Worm (Caenorhabditis elegans): ENCODE results near the gene Y44A6C.1.

The Y44A6C.1 gene

ce11 chrV:20731787-20732186, 18.1 kb downstream of the Y44A6C.1 start, which contains the start of gene srxa-1:
TSS of gene srxa-1 (plus strand) at chrV:20732087.
- no peak for TF ChIP-seq nhr-25 (tag; optimal IDR thresholded peaks at IDR 0.05)
- no peak for TF ChIP-seq egl-5 (tag; optimal IDR thresholded peaks at IDR 0.05)
- no peak for TF ChIP-seq fos-1 (tag; optimal IDR thresholded peaks at IDR 0.05)
- no peak for TF ChIP-seq unc-39 (tag; optimal IDR thresholded peaks at IDR 0.05)
- TF ChIP-seq ztf-11 (tag; optimal IDR thresholded peaks at IDR 0.05) = no peak
- no peak for TF ChIP-seq ZK546.5 (tag; optimal IDR thresholded peaks at IDR 0.05)
- no peak for TF ChIP-seq nhr-28 (tag; optimal IDR thresholded peaks at IDR 0.05)
- TF ChIP-seq elt-2 (tag; optimal IDR thresholded peaks at IDR 0.05) = no peak
- TF ChIP-seq nhr-237 (tag; optimal IDR thresholded peaks at IDR 0.05) = no peak
- no peak for TF ChIP-seq mdl-1 (tag; optimal IDR thresholded peaks at IDR 0.05)

- no peak for TF ChIP-seq ama-1 (optimal IDR thresholded peaks at IDR 0.05)
- no peak for TF ChIP-seq unc-62 (GFP tag; optimal IDR thresholded peaks at IDR 0.05)
- TF ChIP-seq daf-12 (tag; optimal IDR thresholded peaks at IDR 0.05) = no peak
- TF ChIP-seq nhr-12 (tag; optimal IDR thresholded peaks at IDR 0.05) = no peak
- no peak for TF ChIP-seq elt-3 (tag; optimal IDR thresholded peaks at IDR 0.05)
- no peak for TF ChIP-seq mdl-1 (tag; optimal IDR thresholded peaks at IDR 0.05)
These were observed 20.9 kb downstream of the Y44A6C.1 start, which contains the start of gene srxa-6 for ce11 chrV:20734658-20735057. TSS of gene srxa-6 (plus strand) at chrV:20734958.

- TF ChIP-seq ama-1 (optimal IDR thresholded peaks at IDR 0.05) (no peak), nhr-11 (tag; optimal IDR thresholded peaks at IDR 0.05) (no peak), nfya-1 (tag; optimal IDR thresholded peaks at IDR 0.05; ENCODE audit: insufficient read depth) (peak; percentile 4), R02D3.7 (tag; optimal IDR thresholded peaks at IDR 0.05) (no peak), nhr-237 (tag; optimal IDR thresholded peaks at IDR 0.05) (no peak), unc-62 (GFP tag; optimal IDR thresholded peaks at IDR 0.05) (no peak), ztf-11 (tag; optimal IDR thresholded peaks at IDR 0.05) (no peak), lsy-12 (tag; optimal IDR thresholded peaks at IDR 0.05) (no peak)
These were observed 25.7 kb downstream of the Y44A6C.1 start for ce11 chrV:20739387-20739786.

- TF ChIP-seq mml-1 (tag; optimal IDR thresholded peaks at IDR 0.05) (no peak), nfya-1 (tag; optimal IDR thresholded peaks at IDR 0.05; ENCODE audit: insufficient read depth) (peak; percentile 25), pha-4 (tag; optimal IDR thresholded peaks at IDR 0.05) (peak; percentile 59), nhr-67 (tag; optimal IDR thresholded peaks at IDR 0.05) (no peak), nhr-11 (tag; optimal IDR thresholded peaks at IDR 0.05) (no peak), unc-39 (tag; optimal IDR thresholded peaks at IDR 0.05) (no peak), mdl-1 (tag; optimal IDR thresholded peaks at IDR 0.05) (no peak), hmg-11 (tag; optimal IDR thresholded peaks at IDR 0.05) (peak; percentile 39), lin-15B (tag; optimal IDR thresholded peaks at IDR 0.05) (peak; percentile 19), tbx-2 (tag; optimal IDR thresholded peaks at IDR 0.05) (no peak), aly-2 (tag; optimal IDR thresholded peaks at IDR 0.05) (no peak), lsy-12 (tag; optimal IDR thresholded peaks at IDR 0.05) (no peak), fkh-2 (tag; optimal IDR thresholded peaks at IDR 0.05) (no peak), zag-1 (tag; optimal IDR thresholded peaks at IDR 0.05) (no peak), nhr-23 (tag; optimal IDR thresholded peaks at IDR 0.05) (no peak), snpc-4 (tag; optimal IDR thresholded peaks at IDR 0.05) (no peak), ztf-4 (tag; optimal IDR thresholded peaks at IDR 0.05) (no peak), nhr-25 (tag; optimal IDR thresholded peaks at IDR 0.05) (no peak), ceh-9 (tag; optimal IDR thresholded peaks at IDR 0.05) (no peak), pqm-1 (tag; optimal IDR thresholded peaks at IDR 0.05) (no peak), elt-1 (tag; optimal IDR thresholded peaks at IDR 0.05) (no peak), nhr-12 (tag; optimal IDR thresholded peaks at IDR 0.05) (no peak), nhr-237 (tag; optimal IDR thresholded peaks at IDR 0.05) (no peak), elt-3 (tag; optimal IDR thresholded peaks at IDR 0.05) (no peak), daf-12 (tag; optimal IDR thresholded peaks at IDR 0.05) (no peak), ama-1 (optimal IDR thresholded peaks at IDR 0.05) (peak; percentile 13), eor-1 (tag; optimal IDR thresholded peaks at IDR 0.05) (no peak)
These were observed 30.6 kb downstream of the Y44A6C.1 start, which contains the start of gene dnj-25 for ce11 chrV:20744290-20744837. TSS of gene dnj-25 (minus strand) at chrV:20744346.

DNA sequence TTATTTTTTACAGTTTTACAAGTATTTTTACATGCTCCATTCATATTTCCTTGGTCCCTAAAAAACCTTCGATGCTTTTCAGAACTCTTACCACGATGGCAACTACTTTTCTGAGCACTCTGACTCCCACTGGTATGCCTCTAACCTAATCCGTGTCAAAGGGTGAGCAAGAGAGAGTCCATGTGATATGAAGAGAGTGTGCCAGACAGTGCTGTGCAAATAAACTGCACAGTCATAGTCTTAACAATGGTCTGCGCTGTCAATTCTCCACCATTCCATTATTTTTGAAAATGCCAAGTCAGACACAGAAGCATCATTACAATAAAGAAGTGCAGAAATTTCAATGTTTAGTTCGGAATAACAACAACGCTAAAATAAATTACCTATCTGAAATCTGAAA, 31.6 kb downstream of the Y44A6C.1 start:
- TF ChIP-seq mml-1 (tag; optimal IDR thresholded peaks at IDR 0.05) = no peak
- no peak for TF ChIP-seq sea-2 (GFP tag; optimal IDR thresholded peaks at IDR 0.05)
- no peak for TF ChIP-seq jun-1 (tag; optimal IDR thresholded peaks at IDR 0.05)
- TF ChIP-seq fkh-2 (tag; optimal IDR thresholded peaks at IDR 0.05) = no peak
- no peak for TF ChIP-seq nhr-77 (tag; optimal IDR thresholded peaks at IDR 0.05)
- no peak for TF ChIP-seq nhr-237 (tag; optimal IDR thresholded peaks at IDR 0.05)
- no peak for TF ChIP-seq nhr-28 (tag; optimal IDR thresholded peaks at IDR 0.05)
- TF ChIP-seq pha-4 (tag; optimal IDR thresholded peaks at IDR 0.05) = no peak
- no peak for TF ChIP-seq mdl-1 (tag; optimal IDR thresholded peaks at IDR 0.05)
- no peak for TF ChIP-seq unc-39 (tag; optimal IDR thresholded peaks at IDR 0.05)
- TF ChIP-seq R02D3.7 (tag; optimal IDR thresholded peaks at IDR 0.05) = no peak
- TF ChIP-seq snpc-4 (tag; optimal IDR thresholded peaks at IDR 0.05) = no peak
- TF ChIP-seq elt-2 (tag; optimal IDR thresholded peaks at IDR 0.05) = no peak
- TF ChIP-seq ztf-4 (tag; optimal IDR thresholded peaks at IDR 0.05) = no peak
- TF ChIP-seq pqm-1 (tag; optimal IDR thresholded peaks at IDR 0.05) = no peak
- TF ChIP-seq ZK546.5 (tag; optimal IDR thresholded peaks at IDR 0.05) = no peak
